Fruit fly (Drosophila melanogaster): ENCODE measurements around the gene CG13862.

- TF ChIP-seq Blimp-1 (GFP tag; optimal IDR thresholded peaks at IDR 0.05) (no peak), Eip75B (GFP tag; optimal IDR thresholded peaks at IDR 0.05) (no peak), fkh (GFP tag; optimal IDR thresholded peaks at IDR 0.05) (no peak), Sox14 (GFP tag; optimal IDR thresholded peaks at IDR 0.05) (no peak), salr (GFP tag; optimal IDR thresholded peaks at IDR 0.05) (no peak), CG8632 (GFP tag; optimal IDR thresholded peaks at IDR 0.05) (no peak), Eip78C (GFP tag) (no peak), Gug (GFP tag; IDR thresholded peaks at IDR 0.05) (no peak), Hr39 (GFP tag; optimal IDR thresholded peaks at IDR 0.05) (no peak), Smox (GFP tag; optimal IDR thresholded peaks at IDR 0.05) (no peak), Ets96B (tag; optimal IDR thresholded peaks at IDR 0.05) (no peak), OdsH (GFP tag; optimal IDR thresholded peaks at IDR 0.05) (no peak), CG6854 (GFP tag; optimal IDR thresholded peaks at IDR 0.05) (no peak), Sox15 (GFP tag; optimal IDR thresholded peaks at IDR 0.05) (no peak)
Measured at dm6 chr3R:22341652-22342051, 9.9 kb downstream of the CG13862 start.

Measured in whole organism, prepupa.